Fruit fly (Drosophila melanogaster) S2 (cell line): ENCODE results near the gene Gr63a.

ENCODE experiments used
- CG8478 ChIP-seq: fragments of >200 bp; optimal IDR thresholded peaks from 2 replicates; lab custom pipeline; 2018
- CTCF ChIP-seq, 2 experiments: fragments of >200 bp; optimal IDR thresholded peaks; 2 replicates each; lab custom pipeline; 2018

DNA sequence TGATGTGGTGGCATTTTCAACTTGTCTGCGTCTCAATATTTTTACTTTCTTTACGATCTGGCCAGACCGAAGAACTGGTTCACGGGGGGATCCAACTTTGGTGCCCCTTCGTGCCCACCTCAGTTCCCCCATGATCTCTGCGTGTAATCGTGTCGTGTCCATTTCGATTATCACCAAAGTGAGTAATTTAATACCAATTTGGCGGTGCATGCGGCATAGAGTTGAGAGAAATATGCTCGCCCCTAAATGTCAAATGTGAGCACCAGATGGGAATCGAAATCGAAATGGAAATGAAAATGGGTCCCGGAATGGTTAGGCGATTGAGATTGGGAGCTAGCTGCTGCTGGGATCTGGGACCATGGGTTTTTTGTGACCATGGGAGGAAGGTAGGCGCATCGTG lies 25.1 kb downstream of the Gr63a start:
- TF ChIP-seq CG8478 (lab: Kevin White, UChicago): no peak
- TF ChIP-seq CTCF (optimal IDR thresholded peaks at IDR 0.05; lab: Kevin White, UChicago): no peak
